Worm (Caenorhabditis elegans): ENCODE results near the gene T21E8.5.

T21E8.5 gene

ce11 chrX:10903416-10903815 is 17.4 kb downstream of the T21E8.5 start:
- no peak for TF ChIP-seq B0336.3 (GFP tag; IDR thresholded peaks at IDR 0.05)
- TF ChIP-seq nhr-80 (tag; optimal IDR thresholded peaks at IDR 0.05) = peak; percentile 5
- no peak for TF ChIP-seq ceh-91 (GFP tag; IDR thresholded peaks at IDR 0.05)
- TF ChIP-seq ztf-26 (tag; optimal IDR thresholded peaks at IDR 0.05) = peak; percentile 10
- TF ChIP-seq rcor-1 (GFP tag; IDR thresholded peaks at IDR 0.05) = no peak

- TF ChIP-seq cebp-2 (GFP tag; IDR thresholded peaks at IDR 0.05) = no peak
- TF ChIP-seq unc-130 (GFP tag; optimal IDR thresholded peaks at IDR 0.05) = no peak
- no peak for TF ChIP-seq cebp-1 (GFP tag; IDR thresholded peaks at IDR 0.05)
- no peak for TF ChIP-seq cebp-1 (tag; optimal IDR thresholded peaks at IDR 0.05)
- TF ChIP-seq F10E7.11 (tag; optimal IDR thresholded peaks at IDR 0.05) = no peak
- TF ChIP-seq efl-1 (GFP tag; optimal IDR thresholded peaks at IDR 0.05) = no peak
- TF ChIP-seq K12H6.12 (tag; optimal IDR thresholded peaks at IDR 0.05) = no peak
- TF ChIP-seq ceh-40 (GFP tag; IDR thresholded peaks at IDR 0.05) = no peak
- no peak for TF ChIP-seq rcor-1 (GFP tag; IDR thresholded peaks at IDR 0.05)
- TF ChIP-seq ceh-27 (GFP tag; optimal IDR thresholded peaks at IDR 0.05) = no peak
- no peak for TF ChIP-seq egl-18 (GFP tag; IDR thresholded peaks at IDR 0.05)
- no peak for TF ChIP-seq madf-10 (tag; optimal IDR thresholded peaks at IDR 0.05)
- no peak for TF ChIP-seq aptf-2 (GFP tag; conservative IDR thresholded peaks at IDR 0.05)
Observed at ce11 chrX:10907418-10907817, 21.4 kb downstream of the T21E8.5 start.

ce11 chrX:10909661-10910060 is 23.7 kb downstream of the T21E8.5 start:
- no peak for TF ChIP-seq egl-18 (GFP tag; IDR thresholded peaks at IDR 0.05)
- TF ChIP-seq dpl-1 (GFP tag; optimal IDR thresholded peaks at IDR 0.05) = no peak
- TF ChIP-seq aptf-2 (GFP tag; conservative IDR thresholded peaks at IDR 0.05) = no peak
- TF ChIP-seq ceh-58 (GFP tag; IDR thresholded peaks at IDR 0.05) = no peak
- no peak for TF ChIP-seq Y67H2A.10 (GFP tag; conservative IDR thresholded peaks at IDR 0.05)
- TF ChIP-seq die-1 (tag; optimal IDR thresholded peaks at IDR 0.05) = no peak
- no peak for TF ChIP-seq sptf-2 (GFP tag; optimal IDR thresholded peaks at IDR 0.05)

- TF ChIP-seq F37B4.10 (GFP tag; IDR thresholded peaks at IDR 0.05) = no peak
- no peak for TF ChIP-seq die-1 (tag; optimal IDR thresholded peaks at IDR 0.05)
- TF ChIP-seq cebp-1 (GFP tag; IDR thresholded peaks at IDR 0.05) = no peak
- TF ChIP-seq cebp-1 (tag; optimal IDR thresholded peaks at IDR 0.05) = no peak
- no peak for TF ChIP-seq attf-5 (GFP tag; optimal IDR thresholded peaks at IDR 0.05)
- TF ChIP-seq F52B5.7 (tag; optimal IDR thresholded peaks at IDR 0.05) = no peak
- no peak for TF ChIP-seq ama-1 (optimal IDR thresholded peaks at IDR 0.05)
- no peak for TF ChIP-seq ama-1 (GFP tag; optimal IDR thresholded peaks at IDR 0.05)
- no peak for TF ChIP-seq rcor-1 (GFP tag; IDR thresholded peaks at IDR 0.05)
- no peak for TF ChIP-seq attf-3 (GFP tag; conservative IDR thresholded peaks at IDR 0.05)
- TF ChIP-seq C06A6.2 (GFP tag; conservative IDR thresholded peaks at IDR 0.05) = no peak
Observed at ce11 chrX:10910716-10911115, 24.7 kb downstream of the T21E8.5 start, which contains the start of gene F47B10.8. TSS of gene F47B10.8 (minus strand) at chrX:10910816.

ce11 chrX:10913981-10914380 is 28.0 kb downstream of the T21E8.5 start, which contains the start of gene F47B10.9:
TSS of gene F47B10.9 (minus strand) at chrX:10914081.
- no peak for TF ChIP-seq F57A8.1 (GFP tag; optimal IDR thresholded peaks at IDR 0.05)
- no peak for TF ChIP-seq rpc-1 (optimal IDR thresholded peaks at IDR 0.05)
- TF ChIP-seq rpc-1 (tag; optimal IDR thresholded peaks at IDR 0.05) = no peak
- TF ChIP-seq F22D6.2 (tag; optimal IDR thresholded peaks at IDR 0.05) = no peak
- no peak for TF ChIP-seq lsy-27 (tag; optimal IDR thresholded peaks at IDR 0.05; ENCODE audit: borderline replicate concordance, insufficient read depth)
- TF ChIP-seq ceh-40 (GFP tag; IDR thresholded peaks at IDR 0.05) = no peak
- TF ChIP-seq efl-1 (GFP tag; optimal IDR thresholded peaks at IDR 0.05) = no peak
- TF ChIP-seq let-526 (GFP tag; IDR thresholded peaks at IDR 0.05) = no peak
- no peak for TF ChIP-seq ZK185.1 (tag; optimal IDR thresholded peaks at IDR 0.05; ENCODE audit: poor library complexity, severe bottlenecking)
- TF ChIP-seq mcd-1 (GFP tag; IDR thresholded peaks at IDR 0.05) = no peak
- TF ChIP-seq lir-1 (GFP tag; conservative IDR thresholded peaks at IDR 0.05) = no peak
- no peak for TF ChIP-seq let-607 (tag; optimal IDR thresholded peaks at IDR 0.05)
- no peak for TF ChIP-seq B0035.1 (tag; optimal IDR thresholded peaks at IDR 0.05)
- TF ChIP-seq C06A6.2 (GFP tag; conservative IDR thresholded peaks at IDR 0.05) = no peak
- TF ChIP-seq dpl-1 (GFP tag; optimal IDR thresholded peaks at IDR 0.05) = no peak
